Worm (Caenorhabditis elegans) whole organism, L4/young adult: ENCODE data around the gene nsph-3.1.

Source experiments
- W03F9.2 ChIP-seq: fragments of 150-350 bp; optimal IDR thresholded peaks from 2 replicates; lab custom pipeline; 2014; ENCODE audit warnings: missing biosample characterization, missing genetic modification characterization
- dao-5 ChIP-seq: sonication (generic microtip); optimal IDR thresholded peaks from 2 replicates; lab custom pipeline; 2016; ENCODE audit warnings: missing genotype, missing genetic modification characterization, moderate library complexity, missing compliant biosample characterization
- him-1 ChIP-seq: sonication (generic microtip); optimal IDR thresholded peaks from 2 replicates; lab custom pipeline; 2016; ENCODE audit warnings: missing genotype, missing genetic modification reagents, missing genetic modification characterization, missing compliant biosample characterization

The nsph-3.1 gene

ce11 chrIV:10949510-10949909 lies at the start of gene nsph-3.1:
Gene nsph-3.1, plus strand, starts transcription at chrIV:10949810.
- TF ChIP-seq W03F9.2 (tag; lab: Kevin White, UChicago) (no peak), dao-5 (tag; lab: Kevin White, UChicago) (no peak), him-1 (tag; lab: Kevin White, UChicago) (no peak)

DNA sequence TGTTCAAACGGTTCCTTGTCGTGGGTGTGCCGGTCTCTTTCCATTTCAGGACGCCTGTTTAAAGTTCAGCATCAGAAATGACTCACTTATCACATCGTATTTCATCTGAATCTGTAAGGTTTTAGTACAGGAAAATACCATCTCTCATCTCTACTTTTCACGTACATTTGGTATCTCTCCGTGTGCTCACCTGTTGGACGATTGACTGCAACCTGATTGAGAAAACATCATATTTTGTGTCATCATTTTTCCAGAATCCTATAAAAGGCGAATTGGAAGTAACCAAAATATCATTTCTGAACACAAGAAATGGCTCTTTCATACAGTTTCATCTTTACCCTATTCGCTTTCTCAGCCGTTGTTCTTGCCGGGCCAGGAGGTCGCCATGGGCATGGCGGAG lies 49.5 kb upstream of the nsph-3.1 start, which contains the start of gene srlf-30:
TSS of gene srlf-30 (plus strand) at position 301 of the 400 bp plus-strand sequence.
- TF ChIP-seq him-1 (tag; lab: Kevin White, UChicago) (no peak), W03F9.2 (tag; lab: Kevin White, UChicago) (no peak), dao-5 (tag; lab: Kevin White, UChicago) (no peak)

ce11 chrIV:10902476-10902875 lies 47.1 kb upstream of the nsph-3.1 start:
- TF ChIP-seq dao-5 (tag; lab: Kevin White, UChicago) (no peak), him-1 (tag; lab: Kevin White, UChicago) (no peak), W03F9.2 (tag; lab: Kevin White, UChicago) (no peak)

- TF ChIP-seq dao-5 (tag; lab: Kevin White, UChicago) = no peak
- TF ChIP-seq him-1 (tag; lab: Kevin White, UChicago) = no peak
- no peak for TF ChIP-seq W03F9.2 (tag; lab: Kevin White, UChicago)
Measured at ce11 chrIV:10904282-10904681, 45.3 kb upstream of the nsph-3.1 start, which contains the start of gene ZK596.3. Gene ZK596.3, minus strand, starts transcription at chrIV:10904382.

DNA sequence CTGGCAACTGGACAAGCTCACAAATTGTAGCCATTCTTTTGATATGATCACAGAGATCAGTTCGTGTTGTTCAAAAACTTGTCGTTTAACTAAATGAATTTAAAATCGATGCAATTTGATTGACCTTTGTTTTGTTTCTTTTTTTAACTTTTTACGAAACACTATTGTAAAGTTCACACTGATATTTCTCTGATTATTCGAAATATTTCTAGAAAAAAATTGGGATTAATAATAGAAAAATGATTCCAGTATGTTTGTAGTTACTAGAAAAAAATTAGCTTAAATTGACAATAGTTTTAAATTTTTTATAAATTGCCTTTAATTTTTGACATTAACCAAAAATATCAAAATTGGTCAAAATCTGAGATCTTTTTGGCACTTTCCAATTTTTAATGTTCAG lies 40.4 kb upstream of the nsph-3.1 start, which contains the start of gene ZK596.2:
TSS of gene ZK596.2 (minus strand) at position 101 of the 400 bp plus-strand sequence.
- no peak for TF ChIP-seq him-1 (tag; lab: Kevin White, UChicago)
- TF ChIP-seq dao-5 (tag; lab: Kevin White, UChicago) = no peak
- TF ChIP-seq W03F9.2 (tag; lab: Kevin White, UChicago) = no peak

ce11 chrIV:10909708-10910107 lies 39.9 kb upstream of the nsph-3.1 start, which contains the start of gene pyk-2:
Gene pyk-2, plus strand, starts transcription at chrIV:10909913.
- TF ChIP-seq W03F9.2 (tag; lab: Kevin White, UChicago) (no peak), dao-5 (tag; lab: Kevin White, UChicago) (no peak), him-1 (tag; lab: Kevin White, UChicago) (no peak)

DNA sequence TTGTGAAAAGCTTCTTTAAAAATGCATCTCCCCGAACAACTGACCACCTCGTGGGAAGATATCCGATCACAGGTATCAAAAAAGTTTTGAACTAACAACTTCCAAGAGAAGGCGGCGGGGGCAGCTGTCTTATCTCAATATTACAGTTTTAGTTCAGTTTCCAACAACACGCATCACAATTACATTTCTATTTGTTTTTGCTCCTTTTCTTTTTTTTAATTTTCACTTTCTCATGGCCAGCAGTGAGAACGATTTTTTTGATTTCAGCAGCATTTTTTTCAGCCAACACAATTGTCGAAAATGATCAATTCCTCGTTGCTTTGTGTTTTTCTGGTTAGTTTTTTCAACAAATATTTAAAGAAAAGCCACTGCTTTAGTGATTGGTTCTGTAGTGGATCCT lies 36.5 kb upstream of the nsph-3.1 start, which contains the start of gene ZK593.2:
TSS of gene ZK593.2 (plus strand) at position 301 of the 400 bp plus-strand sequence.
- no peak for TF ChIP-seq him-1 (tag; lab: Kevin White, UChicago)
- no peak for TF ChIP-seq dao-5 (tag; lab: Kevin White, UChicago)
- TF ChIP-seq W03F9.2 (tag; lab: Kevin White, UChicago) = no peak

DNA sequence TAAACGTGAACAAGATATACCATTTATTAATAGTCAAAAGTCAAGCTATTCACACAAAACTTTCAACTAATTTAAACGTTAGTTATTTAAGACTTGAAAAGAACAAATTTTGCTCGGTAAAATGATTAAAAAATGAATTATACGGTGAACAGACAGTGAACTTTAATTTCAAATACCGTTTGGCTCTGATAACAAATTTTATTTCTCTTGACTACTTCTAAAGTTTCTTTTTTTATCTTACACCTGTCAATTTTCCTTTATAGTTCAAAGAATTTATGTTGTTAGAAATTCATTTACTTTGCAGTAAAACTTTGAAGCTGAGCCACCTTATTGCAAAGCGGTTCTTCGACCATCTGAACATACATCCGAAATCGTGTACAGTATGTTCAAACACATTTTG lies 34.2 kb upstream of the nsph-3.1 start, which contains the start of gene ZK593.3:
TSS of gene ZK593.3 (plus strand) at position 301 of the 400 bp plus-strand sequence.
- no peak for TF ChIP-seq him-1 (tag; lab: Kevin White, UChicago)
- no peak for TF ChIP-seq W03F9.2 (tag; lab: Kevin White, UChicago)

- TF ChIP-seq W03F9.2 (tag; lab: Kevin White, UChicago) (no peak), dao-5 (tag; lab: Kevin White, UChicago) (no peak), him-1 (tag; lab: Kevin White, UChicago) (no peak)
Measured at ce11 chrIV:10916134-10916533, 33.5 kb upstream of the nsph-3.1 start.

ce11 chrIV:10918877-10919560 lies 30.6 kb upstream of the nsph-3.1 start:
- TF ChIP-seq him-1 (tag; lab: Kevin White, UChicago) (no peak), W03F9.2 (tag; lab: Kevin White, UChicago) (peak; percentile 82)

- TF ChIP-seq him-1 (tag; lab: Kevin White, UChicago) = no peak
- TF ChIP-seq W03F9.2 (tag; lab: Kevin White, UChicago) = no peak
- TF ChIP-seq dao-5 (tag; lab: Kevin White, UChicago) = no peak
Measured at ce11 chrIV:10919770-10920169, 29.8 kb upstream of the nsph-3.1 start, which contains the start of gene rbr-2. Gene rbr-2, plus strand, starts transcription at chrIV:10920070.

DNA sequence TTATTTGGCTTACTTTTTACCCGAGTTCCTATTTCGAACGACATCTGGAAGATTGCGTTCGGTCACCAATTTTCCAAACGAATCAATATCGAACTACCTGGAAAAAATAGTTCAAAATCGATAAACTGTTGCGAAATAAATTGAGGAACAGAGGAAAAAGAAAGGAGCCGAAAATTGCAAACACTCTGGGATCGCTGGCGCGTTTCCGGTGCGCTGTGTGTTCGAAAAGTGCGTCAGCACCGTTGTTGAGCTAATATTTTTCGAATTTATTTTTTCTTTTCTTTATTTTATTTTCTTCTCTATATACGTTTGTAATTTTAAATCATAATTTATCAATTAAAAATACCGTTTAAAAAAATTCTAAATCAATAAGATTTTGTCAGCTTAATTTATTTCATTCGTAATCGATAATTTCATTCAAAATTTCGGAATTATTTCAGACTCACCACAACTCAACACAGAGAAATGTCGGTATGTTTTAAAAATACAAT lies 16.5 kb upstream of the nsph-3.1 start, which contains the start of the genes dnc-1 and lsm-7:
TSS of gene dnc-1 (minus strand) at position 142 of the 491 bp plus-strand sequence.
TSS of gene lsm-7 (plus strand) at position 441 of the 491 bp plus-strand sequence.
- peak; percentile 21 for TF ChIP-seq him-1 (tag; lab: Kevin White, UChicago)
- no peak for TF ChIP-seq dao-5 (tag; lab: Kevin White, UChicago)
- peak; percentile 81 for TF ChIP-seq W03F9.2 (tag; lab: Kevin White, UChicago)

DNA sequence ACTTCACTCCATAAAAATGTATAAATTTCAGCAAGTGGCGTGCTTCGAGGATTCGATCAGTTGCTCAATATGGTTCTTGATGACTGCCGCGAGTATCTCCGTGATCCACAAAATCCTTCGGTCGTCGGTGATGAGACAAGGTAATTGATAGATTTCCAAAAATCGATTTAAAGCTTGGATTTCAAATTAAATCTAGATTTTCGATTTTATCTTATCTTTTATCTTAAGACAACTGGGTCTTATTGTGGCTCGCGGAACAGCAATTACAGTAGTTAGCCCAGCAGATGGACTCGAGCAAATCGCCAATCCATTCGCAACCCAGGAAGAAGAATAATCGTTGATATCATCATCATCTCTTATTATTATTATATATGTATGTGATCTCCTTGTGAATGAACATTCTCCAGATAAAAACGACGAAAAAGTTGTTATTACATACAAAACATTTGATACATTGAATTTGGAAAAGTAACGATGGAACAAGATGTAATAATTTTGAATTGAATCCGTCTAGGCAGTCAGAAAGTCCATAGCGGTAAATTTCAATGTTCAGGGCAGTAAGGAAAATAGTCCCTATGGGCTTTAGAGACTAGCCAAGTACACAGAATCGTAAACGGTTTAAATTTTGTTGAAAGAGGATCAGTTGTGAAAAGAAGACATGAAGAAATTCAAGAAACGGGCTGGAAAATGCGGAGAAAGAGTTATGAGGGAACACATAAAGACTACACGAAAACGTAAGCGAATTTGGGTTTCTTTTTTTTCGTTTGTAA lies 15.6 kb upstream of the nsph-3.1 start:
- TF ChIP-seq him-1 (tag; lab: Kevin White, UChicago) = peak; percentile 11
- peak; percentile 8 for TF ChIP-seq W03F9.2 (tag; lab: Kevin White, UChicago)
- no peak for TF ChIP-seq dao-5 (tag; lab: Kevin White, UChicago)
